Worm (Caenorhabditis elegans): Measurements from ENCODE around the gene phf-34.

ce11 chrX:9917362-9917761, 18.1 kb upstream of the phf-34 start, which contains the start of gene F21G4.6:
- TF ChIP-seq rnt-1 (tag; optimal IDR thresholded peaks at IDR 0.05) (no peak), pqm-1 (tag; optimal IDR thresholded peaks at IDR 0.05) (no peak), ceh-48 (tag; optimal IDR thresholded peaks at IDR 0.05) (no peak), hlh-15 (tag; optimal IDR thresholded peaks at IDR 0.05) (no peak)

Measured in whole organism, late embryonic.